Worm (Caenorhabditis elegans): ENCODE data around the gene eat-4.
"Not testable (repeated sequence)": the region's sequence is repeated elsewhere in the genome, so short reads cannot be mapped to it uniquely, and the experiment has no call there.

DNA sequence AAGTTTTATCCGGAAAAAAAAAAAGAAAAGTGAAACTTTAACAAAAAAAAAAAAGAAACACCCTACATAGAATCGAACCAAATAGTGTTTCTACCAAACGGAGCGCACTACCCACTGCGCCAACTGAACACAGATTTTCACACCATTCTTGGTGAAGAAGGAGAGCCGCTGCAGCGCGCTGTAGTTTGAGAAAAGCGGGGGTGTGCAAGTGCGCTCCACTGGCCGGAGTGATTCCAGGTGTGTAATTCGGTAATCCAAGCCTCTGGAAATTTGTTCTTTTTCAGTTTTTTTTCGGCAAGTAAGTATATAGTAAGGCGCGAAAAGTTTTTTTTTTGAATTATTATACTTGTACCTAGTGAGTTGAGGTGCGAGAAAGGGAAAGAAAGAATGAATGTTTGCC lies 25.8 kb upstream of the eat-4 start:
- TF ChIP-seq B0310.2, ets-7 (tag; optimal IDR thresholded peaks at IDR 0.05): not testable (repeated sequence)

All from whole organism, early embryonic.